Worm (Caenorhabditis elegans) whole organism, early embryonic: ENCODE results near the gene H28G03.3.

ENCODE experiments used
- B0310.2 ChIP-seq: sonication (generic microtip); optimal IDR thresholded peaks from 2 replicates; lab custom pipeline; 2016; ENCODE audit warnings: mild to moderate bottlenecking, missing genetic modification characterization, missing compliant biosample characterization
- F13C5.2 ChIP-seq: sonication (generic microtip); optimal IDR thresholded peaks from 2 replicates; lab custom pipeline; 2017; ENCODE audit warnings: mild to moderate bottlenecking, missing genetic modification characterization, inconsistent platforms, missing compliant biosample characterization
- aly-1 ChIP-seq: sonication (generic microtip); optimal IDR thresholded peaks from 2 replicates; lab custom pipeline; 2016; ENCODE audit warnings: missing genetic modification characterization, missing compliant biosample characterization
- ama-1 ChIP-seq: fragments of 150-350 bp; optimal IDR thresholded peaks from 2 replicates; lab custom pipeline; 2014
- ceh-13 ChIP-seq: fragments of 200-800 bp; sonication (Bioruptor generic); optimal IDR thresholded peaks from 2 replicates; lab custom pipeline; 2018; ENCODE audit warnings: mild to moderate bottlenecking, missing genetic modification characterization, missing compliant biosample characterization
- ceh-36 ChIP-seq: sonication (generic microtip); optimal IDR thresholded peaks from 2 replicates; lab custom pipeline; 2016; ENCODE audit warnings: missing genetic modification characterization, inconsistent platforms, missing compliant biosample characterization
- ets-7 ChIP-seq: sonication (generic microtip); optimal IDR thresholded peaks from 2 replicates; lab custom pipeline; 2016; ENCODE audit warnings: missing genotype, missing genetic modification characterization, missing compliant biosample characterization
- flt-1 ChIP-seq: fragments of 200-800 bp; sonication (Bioruptor generic); IDR thresholded peaks from 2 replicates; pipeline ENCODE4 v1.3.6; 2022; ENCODE audit warnings: missing genetic modification characterization, missing compliant biosample characterization
- hmbx-1 ChIP-seq: sonication (generic microtip); optimal IDR thresholded peaks from 2 replicates; lab custom pipeline; 2016; ENCODE audit warnings: mild to moderate bottlenecking, missing genetic modification characterization, missing compliant biosample characterization
- hmg-4 ChIP-seq: fragments of 200-800 bp; sonication (Bioruptor generic); optimal IDR thresholded peaks from 2 replicates; lab custom pipeline; 2018; ENCODE audit warnings: mild to moderate bottlenecking, missing genetic modification characterization, missing compliant biosample characterization
- hnd-1 ChIP-seq: sonication (generic microtip); optimal IDR thresholded peaks from 2 replicates; lab custom pipeline; 2016; ENCODE audit warnings: missing genetic modification characterization, missing compliant biosample characterization
- pes-1 ChIP-seq: fragments of 200-800 bp; sonication (Bioruptor generic); IDR thresholded peaks from 2 replicates; pipeline ENCODE4 v1.3.6; 2022; ENCODE audit warnings: missing genetic modification reagents, missing genetic modification characterization, missing compliant biosample characterization
- scrt-1 ChIP-seq: fragments of 200-800 bp; sonication (Bioruptor generic); IDR thresholded peaks from 2 replicates; pipeline ENCODE4 v1.3.6; 2022; ENCODE audit warnings: missing genetic modification characterization, missing compliant biosample characterization
- sea-1 ChIP-seq: fragments of 200-800 bp; sonication (Bioruptor generic); conservative IDR thresholded peaks from 2 replicates; pipeline ENCODE4 v1.3.6; 2022; ENCODE audit warnings: missing genetic modification characterization, missing compliant biosample characterization
- tbx-11 ChIP-seq: fragments of 200-800 bp; sonication (Bioruptor generic); IDR thresholded peaks from 2 replicates; pipeline ENCODE4 v1.3.6; 2022; ENCODE audit warnings: missing genetic modification characterization, missing compliant biosample characterization
- tbx-37 ChIP-seq: fragments of 200-800 bp; sonication (Bioruptor generic); conservative IDR thresholded peaks from 2 replicates; pipeline ENCODE4 v1.3.6; 2022; ENCODE audit warnings: missing genetic modification reagents, missing genetic modification characterization, missing compliant biosample characterization
- tra-4 ChIP-seq: sonication (generic microtip); optimal IDR thresholded peaks from 2 replicates; lab custom pipeline; 2017; ENCODE audit warnings: missing genetic modification characterization, missing compliant biosample characterization

H28G03.3 gene

DNA sequence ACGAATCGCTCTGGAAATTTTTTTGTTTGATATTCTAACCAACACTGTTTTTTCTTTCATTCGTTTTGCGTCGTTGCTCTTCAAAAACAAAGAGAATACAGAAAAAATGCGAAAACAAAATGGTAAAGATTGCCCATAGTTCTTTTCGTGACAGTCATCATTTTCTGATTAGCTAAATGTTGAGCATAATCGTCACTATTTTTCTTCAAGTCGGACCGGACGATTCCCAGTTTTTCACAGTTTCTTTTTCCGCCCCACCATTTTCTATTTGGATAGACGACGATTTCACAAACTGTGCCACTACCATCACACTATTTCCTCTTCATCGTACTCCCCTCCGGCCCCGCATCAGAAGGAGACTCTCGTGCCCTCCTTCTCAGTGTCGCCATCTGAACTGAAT lies 37.4 kb upstream of the H28G03.3 start:
- TF ChIP-seq ama-1 (lab: Kevin White, UChicago) (no peak), hmbx-1 (tag; lab: Kevin White, UChicago) (no peak), flt-1 (no peak), sea-1 (GFP tag; lab: Robert Waterston, UW) (no peak)

DNA sequence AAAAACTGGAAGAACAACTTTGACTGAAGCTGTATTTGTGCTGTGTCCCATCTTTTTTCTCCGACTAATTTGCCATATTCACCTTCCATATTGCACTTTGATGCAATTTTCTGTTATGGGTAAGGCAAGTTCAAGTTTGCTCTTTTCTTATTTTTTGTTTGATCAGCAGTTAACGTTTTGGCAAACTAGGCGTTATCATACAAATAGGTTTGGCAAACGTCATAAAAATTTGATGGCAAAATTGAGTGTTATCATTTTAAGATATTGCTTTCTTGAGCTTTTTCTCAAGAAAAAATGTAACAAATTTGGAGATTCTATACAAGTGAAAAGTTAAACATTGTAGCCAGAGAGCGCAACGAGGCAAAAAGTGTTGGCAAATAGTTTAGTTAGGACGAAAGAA lies 35.9 kb upstream of the H28G03.3 start:
- TF ChIP-seq pes-1 (GFP tag; lab: Robert Waterston, UW) (no peak), tbx-37 (GFP tag; lab: Robert Waterston, UW) (no peak), sea-1 (GFP tag; lab: Robert Waterston, UW) (no peak), B0310.2 (tag; lab: Kevin White, UChicago) (no peak), hmbx-1 (tag; lab: Kevin White, UChicago) (no peak), ets-7 (tag; lab: Kevin White, UChicago) (no peak), tra-4 (no peak), flt-1 (no peak), tbx-11 (no peak), hmg-4 (GFP tag; lab: Kevin White, UChicago) (no peak), hnd-1 (tag; lab: Kevin White, UChicago) (no peak), ceh-36 (tag; lab: Kevin White, UChicago) (no peak), aly-1 (tag; lab: Kevin White, UChicago) (no peak), F13C5.2 (tag; lab: Kevin White, UChicago) (no peak), ceh-13 (no peak), scrt-1 (no peak)

DNA sequence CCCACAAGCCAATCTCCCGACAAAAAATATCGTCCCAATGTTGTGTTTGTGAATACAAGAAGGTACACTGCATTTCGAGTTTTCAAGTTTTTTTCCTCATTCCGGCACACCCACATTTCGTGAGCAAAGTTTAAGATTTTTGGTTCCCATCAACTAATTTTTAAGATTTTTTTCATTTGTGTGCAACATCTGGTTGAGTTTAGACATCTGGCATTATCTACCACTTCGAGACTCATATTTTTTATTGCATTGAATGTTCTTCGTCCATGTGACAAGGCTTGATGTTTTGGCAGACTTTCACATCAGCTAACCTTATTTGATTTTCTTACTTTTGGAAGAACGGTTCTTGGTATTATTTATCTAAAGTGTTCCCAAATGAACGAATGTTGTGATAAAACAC lies 34.2 kb upstream of the H28G03.3 start:
- TF ChIP-seq aly-1 (tag; lab: Kevin White, UChicago) (no peak), sea-1 (GFP tag; lab: Robert Waterston, UW) (no peak), ama-1 (lab: Kevin White, UChicago) (no peak), ceh-13 (no peak), hmbx-1 (tag; lab: Kevin White, UChicago) (no peak), tbx-11 (no peak), pes-1 (GFP tag; lab: Robert Waterston, UW) (no peak), F13C5.2 (tag; lab: Kevin White, UChicago) (no peak), tra-4 (no peak), scrt-1 (no peak), tbx-37 (GFP tag; lab: Robert Waterston, UW) (no peak), B0310.2 (tag; lab: Kevin White, UChicago) (no peak), hnd-1 (tag; lab: Kevin White, UChicago) (no peak)

DNA sequence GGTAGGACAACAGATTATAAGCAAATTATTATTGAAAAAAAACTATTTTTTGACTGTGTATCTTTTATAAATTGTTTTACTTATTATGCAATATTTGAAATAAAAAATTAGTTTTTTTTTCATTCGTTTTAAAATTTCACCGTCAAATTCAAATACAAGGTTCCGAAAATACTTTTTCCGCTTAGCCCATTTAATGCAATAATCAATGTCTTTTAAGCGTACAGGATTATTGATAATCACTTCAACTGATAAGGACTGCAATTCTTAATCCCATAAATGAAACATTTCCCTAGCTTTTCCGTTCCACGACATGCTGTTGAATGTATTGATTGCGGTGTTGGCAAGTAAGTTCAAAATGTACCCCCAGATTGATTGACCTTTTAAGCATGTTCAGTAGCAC lies 30.8 kb upstream of the H28G03.3 start, which contains the start of gene nspg-12:
Gene nspg-12, plus strand, starts transcription at position 301 of the 400 bp plus-strand sequence.
- TF ChIP-seq hmbx-1 (tag; lab: Kevin White, UChicago): no peak
- no peak for TF ChIP-seq hnd-1 (tag; lab: Kevin White, UChicago)
- no peak for TF ChIP-seq ceh-36 (tag; lab: Kevin White, UChicago)
- TF ChIP-seq aly-1 (tag; lab: Kevin White, UChicago): no peak
- TF ChIP-seq ets-7 (tag; lab: Kevin White, UChicago): no peak
- no peak for TF ChIP-seq flt-1
- TF ChIP-seq pes-1 (GFP tag; lab: Robert Waterston, UW): no peak
- no peak for TF ChIP-seq F13C5.2 (tag; lab: Kevin White, UChicago)
- TF ChIP-seq B0310.2 (tag; lab: Kevin White, UChicago): no peak
- no peak for TF ChIP-seq sea-1 (GFP tag; lab: Robert Waterston, UW)
- no peak for TF ChIP-seq hmg-4 (GFP tag; lab: Kevin White, UChicago)

DNA sequence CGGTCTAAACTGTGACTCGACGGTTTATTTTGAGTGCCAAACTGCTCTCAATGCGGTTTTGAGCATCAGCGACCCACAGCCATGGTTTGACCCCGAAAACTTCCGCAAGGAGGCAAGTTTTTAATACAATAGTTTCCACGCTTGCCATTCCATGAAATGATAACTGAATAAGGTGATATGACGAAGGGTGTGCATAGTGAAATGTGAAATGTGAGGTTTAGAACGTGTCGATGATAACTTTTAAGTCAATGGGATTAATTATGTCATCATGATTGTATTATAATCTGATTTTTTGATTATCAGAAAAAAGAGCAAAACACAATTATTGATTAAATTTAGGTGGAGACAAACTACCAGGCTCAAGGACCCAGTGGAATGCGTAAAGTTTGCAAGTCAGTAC lies 29.2 kb upstream of the H28G03.3 start:
- no peak for TF ChIP-seq ama-1 (lab: Kevin White, UChicago)
- no peak for TF ChIP-seq flt-1
- TF ChIP-seq B0310.2 (tag; lab: Kevin White, UChicago): no peak
- TF ChIP-seq scrt-1: no peak
- no peak for TF ChIP-seq ets-7 (tag; lab: Kevin White, UChicago)
- no peak for TF ChIP-seq tbx-11
- no peak for TF ChIP-seq hmbx-1 (tag; lab: Kevin White, UChicago)
- no peak for TF ChIP-seq tra-4
- TF ChIP-seq tbx-37 (GFP tag; lab: Robert Waterston, UW): no peak
- TF ChIP-seq F13C5.2 (tag; lab: Kevin White, UChicago): no peak
- TF ChIP-seq hmg-4 (GFP tag; lab: Kevin White, UChicago): no peak
- TF ChIP-seq sea-1 (GFP tag; lab: Robert Waterston, UW): no peak
- TF ChIP-seq ceh-36 (tag; lab: Kevin White, UChicago): no peak
- no peak for TF ChIP-seq ceh-13

DNA sequence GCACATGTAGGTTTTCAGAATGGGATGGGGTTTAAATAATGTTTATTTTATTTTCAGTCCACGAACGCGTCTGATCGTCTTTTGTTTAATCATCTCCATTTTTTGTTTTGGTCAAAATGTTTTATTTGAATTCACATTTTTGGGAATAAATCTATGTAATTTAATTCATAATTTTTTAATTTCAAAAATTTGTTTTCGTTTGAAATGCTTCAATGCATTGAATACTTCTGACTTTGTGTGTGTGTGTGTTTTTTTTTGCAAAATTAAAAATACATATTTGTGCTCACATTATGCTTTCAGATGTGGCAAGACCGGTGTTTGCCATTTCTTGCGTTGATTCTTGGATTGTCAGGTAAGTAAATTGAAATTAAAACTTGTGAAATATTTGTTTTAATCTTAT lies 28.7 kb upstream of the H28G03.3 start, which contains the start of gene nspg-13:
Gene nspg-13, plus strand, starts transcription at position 301 of the 400 bp plus-strand sequence.
- no peak for TF ChIP-seq sea-1 (GFP tag; lab: Robert Waterston, UW)
- TF ChIP-seq hmg-4 (GFP tag; lab: Kevin White, UChicago): no peak
- no peak for TF ChIP-seq aly-1 (tag; lab: Kevin White, UChicago)
- no peak for TF ChIP-seq tra-4
- no peak for TF ChIP-seq scrt-1
- TF ChIP-seq ceh-36 (tag; lab: Kevin White, UChicago): no peak
- no peak for TF ChIP-seq ets-7 (tag; lab: Kevin White, UChicago)
- TF ChIP-seq flt-1: no peak
- no peak for TF ChIP-seq tbx-37 (GFP tag; lab: Robert Waterston, UW)
- no peak for TF ChIP-seq hnd-1 (tag; lab: Kevin White, UChicago)
- TF ChIP-seq B0310.2 (tag; lab: Kevin White, UChicago): no peak
- no peak for TF ChIP-seq F13C5.2 (tag; lab: Kevin White, UChicago)
- no peak for TF ChIP-seq ceh-13
- no peak for TF ChIP-seq ama-1 (lab: Kevin White, UChicago)
- TF ChIP-seq hmbx-1 (tag; lab: Kevin White, UChicago): no peak
- no peak for TF ChIP-seq pes-1 (GFP tag; lab: Robert Waterston, UW)
- TF ChIP-seq tbx-11: no peak

DNA sequence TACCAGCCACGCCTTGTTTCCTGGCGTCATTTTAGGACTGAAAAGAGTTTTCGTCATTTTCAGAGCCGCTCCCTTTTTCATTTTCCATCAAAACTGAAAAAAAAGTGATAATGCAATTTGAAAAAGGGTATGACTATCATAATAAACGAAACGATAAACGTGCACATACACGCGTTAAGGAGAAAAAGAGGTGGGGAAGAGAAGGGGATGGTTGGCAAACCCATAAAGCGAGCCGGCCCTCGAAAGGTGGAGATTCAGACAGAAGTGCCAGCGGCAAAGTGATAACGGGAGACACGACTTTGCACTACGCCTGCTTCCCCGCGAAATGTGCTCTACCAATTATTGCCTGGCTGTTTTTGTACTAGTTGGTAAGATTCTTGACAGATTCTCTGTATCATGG lies 26.6 kb upstream of the H28G03.3 start, which contains the start of gene nspg-14:
Gene nspg-14, plus strand, starts transcription at position 250 of the 400 bp plus-strand sequence.
- TF ChIP-seq F13C5.2 (tag; lab: Kevin White, UChicago) (no peak), flt-1 (no peak), aly-1 (tag; lab: Kevin White, UChicago) (no peak), tra-4 (no peak), tbx-37 (GFP tag; lab: Robert Waterston, UW) (no peak), hmbx-1 (tag; lab: Kevin White, UChicago) (no peak)
